Worm (Caenorhabditis elegans) whole organism, L3 larva: Measurements from ENCODE around the gene fbxa-44.

ENCODE experiments used
- ZK546.5 ChIP-seq: sonication (generic microtip); optimal IDR thresholded peaks from 2 replicates; lab custom pipeline; 2017; ENCODE audit warnings: missing biosample characterization, missing genetic modification characterization
- ama-1 ChIP-seq: fragments of 150-350 bp; optimal IDR thresholded peaks from 2 replicates; lab custom pipeline; 2018
- ceh-28 ChIP-seq: fragments of 150-350 bp; optimal IDR thresholded peaks from 2 replicates; lab custom pipeline; 2014; ENCODE audit warnings: missing biosample characterization, missing genetic modification reagents, missing genetic modification characterization
- ceh-82 ChIP-seq: fragments of 150-350 bp; optimal IDR thresholded peaks from 2 replicates; lab custom pipeline; 2014; ENCODE audit warnings: missing biosample characterization, missing genetic modification characterization
- ceh-9 ChIP-seq: sonication (generic microtip); optimal IDR thresholded peaks from 2 replicates; lab custom pipeline; 2018; ENCODE audit warnings: missing biosample characterization, missing genetic modification characterization
- daf-12 ChIP-seq: fragments of 150-350 bp; optimal IDR thresholded peaks from 2 replicates; lab custom pipeline; 2014; ENCODE audit warnings: missing biosample characterization, missing genetic modification reagents, missing genetic modification characterization
- egl-27 ChIP-seq: sonication (generic microtip); optimal IDR thresholded peaks from 4 replicates; lab custom pipeline; 2017; ENCODE audit warnings: missing biosample characterization, missing genetic modification reagents, missing genetic modification characterization
- elt-2 ChIP-seq: sonication (generic microtip); optimal IDR thresholded peaks from 2 replicates; lab custom pipeline; 2016; ENCODE audit warnings: missing genetic modification reagents, mild to moderate bottlenecking, missing genetic modification characterization, missing compliant biosample characterization
- elt-3 ChIP-seq, 3 experiments: fragments of 150-350 bp in 1 of 3; sonication (generic microtip) in 2 of 3; optimal IDR thresholded peaks; 2 replicates in 2 of 3; 4 replicates in 1 of 3; lab custom pipeline; 2014 to 2017; ENCODE audit warnings: missing biosample characterization in 3 of 3, missing genetic modification characterization in 3 of 3
- fkh-2 ChIP-seq: fragments of 150-350 bp; optimal IDR thresholded peaks from 2 replicates; lab custom pipeline; 2014; ENCODE audit warnings: missing biosample characterization, missing genetic modification reagents, missing genetic modification characterization
- hmg-11 ChIP-seq: sonication (generic microtip); optimal IDR thresholded peaks from 2 replicates; lab custom pipeline; 2016; ENCODE audit warnings: missing genetic modification characterization, missing compliant biosample characterization
- jun-1 ChIP-seq: fragments of 150-350 bp; optimal IDR thresholded peaks from 2 replicates; lab custom pipeline; 2014; ENCODE audit warnings: missing biosample characterization, missing genetic modification reagents, missing genetic modification characterization
- lin-39 ChIP-seq: fragments of 150-350 bp; optimal IDR thresholded peaks from 2 replicates; lab custom pipeline; 2018; ENCODE audit warnings: missing biosample characterization, missing genetic modification reagents, missing genetic modification characterization
- lsy-12 ChIP-seq: sonication (generic microtip); optimal IDR thresholded peaks from 2 replicates; lab custom pipeline; 2016; ENCODE audit warnings: mild to moderate bottlenecking, missing genetic modification characterization, missing compliant biosample characterization
- mdl-1 ChIP-seq: fragments of 150-350 bp; optimal IDR thresholded peaks from 2 replicates; lab custom pipeline; 2014; ENCODE audit warnings: missing biosample characterization, missing genetic modification characterization
- mml-1 ChIP-seq: fragments of 150-350 bp; sonication (generic microtip); optimal IDR thresholded peaks from 3 replicates; lab custom pipeline; 2014; ENCODE audit warnings: missing biosample characterization, missing genetic modification characterization
- nfya-1 ChIP-seq: sonication (generic microtip); optimal IDR thresholded peaks from 2 replicates; lab custom pipeline; 2017; ENCODE audit warnings: missing genetic modification characterization, mild to moderate bottlenecking, missing compliant biosample characterization, antibody characterized with exemption, moderate library complexity; ENCODE audit not compliant: insufficient read depth
- nhr-11 ChIP-seq: fragments of 150-350 bp; optimal IDR thresholded peaks from 2 replicates; lab custom pipeline; 2014; ENCODE audit warnings: missing biosample characterization, missing genetic modification characterization
- nhr-12 ChIP-seq: fragments of 150-350 bp; optimal IDR thresholded peaks from 2 replicates; lab custom pipeline; 2014; ENCODE audit warnings: missing biosample characterization, missing genetic modification characterization
- nhr-23 ChIP-seq: fragments of 150-350 bp; optimal IDR thresholded peaks from 2 replicates; lab custom pipeline; 2014; ENCODE audit warnings: missing biosample characterization, missing genetic modification reagents, missing genetic modification characterization
- nhr-237 ChIP-seq: fragments of 150-350 bp; optimal IDR thresholded peaks from 2 replicates; lab custom pipeline; 2014; ENCODE audit warnings: missing biosample characterization, missing genetic modification characterization
- nhr-25 ChIP-seq: sonication (generic microtip); optimal IDR thresholded peaks from 2 replicates; lab custom pipeline; 2017; ENCODE audit warnings: missing biosample characterization, missing genetic modification characterization
- nhr-28 ChIP-seq: fragments of 150-350 bp; optimal IDR thresholded peaks from 2 replicates; lab custom pipeline; 2014; ENCODE audit warnings: missing biosample characterization, missing genetic modification characterization
- nhr-43 ChIP-seq: sonication (generic microtip); optimal IDR thresholded peaks from 2 replicates; lab custom pipeline; 2016; ENCODE audit warnings: mild to moderate bottlenecking, missing genetic modification characterization, missing compliant biosample characterization; ENCODE audit not compliant: poor library complexity, severe bottlenecking
- nhr-67 ChIP-seq: fragments of 150-350 bp; optimal IDR thresholded peaks from 2 replicates; lab custom pipeline; 2014; ENCODE audit warnings: missing biosample characterization, missing genetic modification characterization
- nhr-77 ChIP-seq: fragments of 150-350 bp; optimal IDR thresholded peaks from 2 replicates; lab custom pipeline; 2014; ENCODE audit warnings: missing biosample characterization, missing genetic modification characterization
- pha-4 ChIP-seq: fragments of 150-350 bp; optimal IDR thresholded peaks from 2 replicates; lab custom pipeline; 2014; ENCODE audit warnings: missing biosample characterization, missing genetic modification reagents, missing genetic modification characterization
- pqm-1 ChIP-seq: fragments of 150-350 bp; optimal IDR thresholded peaks from 2 replicates; lab custom pipeline; 2017; ENCODE audit warnings: missing biosample characterization, missing genetic modification characterization, inconsistent platforms
- sea-2 ChIP-seq: fragments of 150-350 bp; sonication (generic microtip); optimal IDR thresholded peaks from 4 replicates; lab custom pipeline; 2014; ENCODE audit warnings: missing biosample characterization, missing genetic modification reagents, missing genetic modification characterization
- skn-1 ChIP-seq: fragments of 150-350 bp; optimal IDR thresholded peaks from 2 replicates; lab custom pipeline; 2014; ENCODE audit warnings: missing biosample characterization, missing genetic modification characterization
- unc-39 ChIP-seq: sonication (generic microtip); optimal IDR thresholded peaks from 4 replicates; lab custom pipeline; 2017; ENCODE audit warnings: missing biosample characterization, missing genetic modification characterization
- unc-62 ChIP-seq: fragments of 150-350 bp; sonication (generic microtip); optimal IDR thresholded peaks from 4 replicates; lab custom pipeline; 2014; ENCODE audit warnings: missing biosample characterization, missing genetic modification reagents, missing genetic modification characterization
- ztf-11 ChIP-seq: fragments of 150-350 bp; optimal IDR thresholded peaks from 2 replicates; lab custom pipeline; 2014; ENCODE audit warnings: missing biosample characterization, missing genetic modification characterization
- ztf-4 ChIP-seq: fragments of 150-350 bp; optimal IDR thresholded peaks from 2 replicates; lab custom pipeline; 2014; ENCODE audit warnings: missing biosample characterization, missing genetic modification characterization

The fbxa-44 gene

ce11 chrV:16888788-16889325, at the start of gene fbxa-44, which contains the start of gene ifas-2:
fbxa-44 (plus strand) TSS chrV:16889275.
ifas-2 (minus strand) TSS chrV:16888888.
- TF ChIP-seq nhr-28 (no peak), pha-4 (no peak), lsy-12 (tag; lab: Kevin White, UChicago) (no peak), unc-39 (no peak), ama-1 (lab: Kevin White, UChicago) (no peak), mml-1 (tag; lab: Kevin White, UChicago) (no peak), nhr-12 (tag; lab: Kevin White, UChicago) (no peak), skn-1 (tag; lab: Kevin White, UChicago) (no peak), daf-12 (tag; lab: Kevin White, UChicago) (no peak), sea-2 (no peak), lin-39 (tag; lab: Kevin White, UChicago) (no peak), nhr-23 (no peak), egl-27 (tag; lab: Kevin White, UChicago) (no peak), nhr-77 (tag; lab: Kevin White, UChicago) (no peak), ceh-28 (tag; lab: Kevin White, UChicago) (no peak), ceh-82 (tag; lab: Kevin White, UChicago) (no peak)
- TF ChIP-seq, all 47 proteins: peak for 0

ce11 chrV:16840283-16840682, 48.8 kb upstream of the fbxa-44 start:
- TF ChIP-seq jun-1 (peak; percentile 66), pqm-1 (tag; lab: Kevin White, UChicago) (peak; percentile 64), elt-3 (tag; optimal IDR thresholded peaks at IDR 0.05; lab: Kevin White, UChicago) (no peak), elt-2 (tag; lab: Kevin White, UChicago) (peak; percentile 90)

ce11 chrV:16840961-16841360, 48.1 kb upstream of the fbxa-44 start, which contains the start of gene clec-40:
clec-40 (minus strand) TSS chrV:16841061.
- no peak for TF ChIP-seq ceh-9 (tag; lab: Kevin White, UChicago)
- TF ChIP-seq ceh-28 (tag; lab: Kevin White, UChicago), result no peak
- no peak for TF ChIP-seq nhr-77 (tag; lab: Kevin White, UChicago)
- TF ChIP-seq nfya-1 (tag; lab: Kevin White, UChicago), result no peak
- no peak for TF ChIP-seq ceh-82 (tag; lab: Kevin White, UChicago)
- TF ChIP-seq nhr-23, result no peak
- TF ChIP-seq ztf-4 (tag; lab: Kevin White, UChicago), result no peak
- no peak for TF ChIP-seq ZK546.5 (tag; lab: Kevin White, UChicago)
- no peak for TF ChIP-seq egl-27 (tag; lab: Kevin White, UChicago)
- no peak for TF ChIP-seq nhr-43 (tag; lab: Kevin White, UChicago)
- TF ChIP-seq ztf-11 (tag; lab: Kevin White, UChicago), result no peak
- TF ChIP-seq mdl-1 (tag; lab: Kevin White, UChicago), result no peak
- TF ChIP-seq pha-4, result no peak
- TF ChIP-seq nhr-28, result no peak

ce11 chrV:16842941-16843340, 46.1 kb upstream of the fbxa-44 start, which contains the start of gene clec-25:
clec-25 (plus strand) TSS chrV:16843241.
- no peak for TF ChIP-seq mdl-1 (tag; lab: Kevin White, UChicago)
- no peak for TF ChIP-seq egl-27 (tag; lab: Kevin White, UChicago)
- TF ChIP-seq nhr-25 (tag; lab: Kevin White, UChicago), result no peak
- TF ChIP-seq hmg-11 (tag; lab: Kevin White, UChicago), result no peak
- no peak for TF ChIP-seq unc-62 (GFP tag; lab: Kevin White, UChicago)
- TF ChIP-seq nhr-43 (tag; lab: Kevin White, UChicago), result no peak
- TF ChIP-seq lsy-12 (tag; lab: Kevin White, UChicago), result no peak
- no peak for TF ChIP-seq nhr-11 (tag; lab: Kevin White, UChicago)
- TF ChIP-seq elt-3 (tag; optimal IDR thresholded peaks at IDR 0.05; lab: Kevin White, UChicago), result no peak
- no peak for TF ChIP-seq nhr-237 (tag; lab: Kevin White, UChicago)
- no peak for TF ChIP-seq unc-39
- TF ChIP-seq pha-4, result no peak
- TF ChIP-seq nhr-77 (tag; lab: Kevin White, UChicago), result no peak
- TF ChIP-seq fkh-2, result no peak
- no peak for TF ChIP-seq ama-1 (lab: Kevin White, UChicago)
- no peak for TF ChIP-seq skn-1 (tag; lab: Kevin White, UChicago)
- TF ChIP-seq nhr-67, result no peak
